Fruit fly (Drosophila melanogaster) whole organism, embryonic: Measurements from ENCODE around the gene mRpL3.

Experiments
- Adf1 ChIP-seq: fragments of 200-800 bp; sonication (Bioruptor generic); IDR thresholded peaks from 2 replicates; pipeline ENCODE4 v1.3.6; 2022; ENCODE audit warnings: missing biosample characterization, missing genetic modification characterization
- Asciz ChIP-seq: fragments of 200-800 bp; sonication (Bioruptor generic); optimal IDR thresholded peaks from 2 replicates; lab custom pipeline; 2017; ENCODE audit warnings: missing biosample characterization, mild to moderate bottlenecking, missing genetic modification characterization, missing genetic modification reagents
- BEAF-32 ChIP-seq: fragments of 200-800 bp; sonication (Bioruptor generic); optimal IDR thresholded peaks from 3 replicates; lab custom pipeline; 2017; ENCODE audit warnings: missing biosample characterization, missing genetic modification characterization, mild to moderate bottlenecking, moderate library complexity, missing genetic modification reagents
- Bgb ChIP-seq: fragments of 200-800 bp; sonication (Bioruptor generic); IDR thresholded peaks from 2 replicates; pipeline ENCODE4 v1.3.6; 2022; ENCODE audit warnings: missing biosample characterization, missing genetic modification characterization; ENCODE audit not compliant: partially characterized antibody
- Blimp-1 ChIP-seq: fragments of 200-800 bp; sonication (Bioruptor generic); optimal IDR thresholded peaks from 3 replicates; lab custom pipeline; 2018; ENCODE audit warnings: missing biosample characterization, missing genetic modification characterization, mild to moderate bottlenecking, moderate library complexity, missing genetic modification reagents
- CG11093 ChIP-seq: fragments of 200-800 bp; sonication (Bioruptor generic); IDR thresholded peaks from 3 replicates; pipeline ENCODE4 v1.3.6; 2022; ENCODE audit warnings: missing biosample characterization, missing genetic modification characterization
- CG14050 ChIP-seq: fragments of 200-800 bp; sonication (Bioruptor generic); IDR thresholded peaks from 3 replicates; pipeline ENCODE4 v1.3.6; 2022; ENCODE audit warnings: missing biosample characterization, missing genetic modification characterization
- CG1529 ChIP-seq: fragments of 200-800 bp; sonication (Bioruptor generic); optimal IDR thresholded peaks from 3 replicates; lab custom pipeline; 2018; ENCODE audit warnings: missing biosample characterization, missing genetic modification characterization
- CG1647 ChIP-seq: fragments of 200-800 bp; sonication (Bioruptor generic); optimal IDR thresholded peaks from 3 replicates; lab custom pipeline; 2016; ENCODE audit warnings: missing biosample characterization, missing genetic modification characterization
- CG16813 ChIP-seq: fragments of 200-800 bp; sonication (Bioruptor generic); IDR thresholded peaks from 3 replicates; pipeline ENCODE4 v1.3.6; 2022; ENCODE audit warnings: missing biosample characterization, missing genetic modification characterization; ENCODE audit not compliant: partially characterized antibody
- CG17829 ChIP-seq: fragments of 200-800 bp; optimal IDR thresholded peaks from 2 replicates; lab custom pipeline; 2019; ENCODE audit warnings: missing biosample characterization, mild to moderate bottlenecking, missing genetic modification characterization, moderate library complexity
- CG2116 ChIP-seq: fragments of 200-800 bp; sonication (Bioruptor generic); optimal IDR thresholded peaks from 3 replicates; lab custom pipeline; 2018; ENCODE audit warnings: missing biosample characterization, mild to moderate bottlenecking, missing genetic modification characterization
- CG2129 ChIP-seq: fragments of 200-800 bp; sonication (Bioruptor generic); IDR thresholded peaks from 2 replicates; pipeline ENCODE4 v1.3.6; 2022; ENCODE audit warnings: missing biosample characterization, missing genetic modification characterization; ENCODE audit not compliant: partially characterized antibody
- CG32772 ChIP-seq: fragments of 200-800 bp; sonication (Bioruptor generic); IDR thresholded peaks from 2 replicates; pipeline ENCODE4 v1.3.6; 2022; ENCODE audit warnings: missing biosample characterization, missing genetic modification characterization
- CG3995 ChIP-seq: fragments of 200-800 bp; sonication (Bioruptor generic); optimal IDR thresholded peaks from 3 replicates; lab custom pipeline; 2016; ENCODE audit warnings: missing biosample characterization, missing genetic modification characterization
- CG4707 ChIP-seq: fragments of 200-800 bp; sonication (Bioruptor generic); optimal IDR thresholded peaks from 2 replicates; lab custom pipeline; 2018; ENCODE audit warnings: missing biosample characterization, mild to moderate bottlenecking, missing genetic modification characterization, moderate library complexity
- CG6791 ChIP-seq: fragments of 200-800 bp; sonication (Bioruptor generic); IDR thresholded peaks from 3 replicates; pipeline ENCODE4 v1.3.6; 2022; ENCODE audit warnings: missing biosample characterization, missing genetic modification characterization; ENCODE audit not compliant: partially characterized antibody
- CG7271 ChIP-seq: fragments of 200-800 bp; sonication (Bioruptor generic); optimal IDR thresholded peaks from 2 replicates; lab custom pipeline; 2018; ENCODE audit warnings: missing biosample characterization, mild to moderate bottlenecking, missing genetic modification characterization, moderate library complexity
- CG7372 ChIP-seq: fragments of 200-800 bp; sonication (Bioruptor generic); IDR thresholded peaks from 2 replicates; pipeline ENCODE4 v1.3.6; 2022; ENCODE audit warnings: missing biosample characterization, missing genetic modification characterization
- CG7963 ChIP-seq: fragments of 200-800 bp; sonication (Bioruptor generic); IDR thresholded peaks from 3 replicates; pipeline ENCODE4 v1.3.6; 2022; ENCODE audit warnings: missing biosample characterization, missing genetic modification characterization; ENCODE audit not compliant: partially characterized antibody
- HLH4C ChIP-seq: fragments of 200-800 bp; sonication (Bioruptor generic); IDR thresholded peaks from 3 replicates; pipeline ENCODE4 v1.3.6; 2022; ENCODE audit warnings: missing biosample characterization, missing genetic modification characterization; ENCODE audit not compliant: partially characterized antibody
- HmgZ ChIP-seq: fragments of 200-800 bp; sonication (Bioruptor generic); optimal IDR thresholded peaks from 2 replicates; lab custom pipeline; 2018; ENCODE audit warnings: missing biosample characterization, mild to moderate bottlenecking, missing genetic modification characterization
- MESR4 ChIP-seq: fragments of 200-800 bp; sonication (Bioruptor generic); optimal IDR thresholded peaks from 2 replicates; lab custom pipeline; 2018; ENCODE audit warnings: missing biosample characterization, mild to moderate bottlenecking, missing genetic modification characterization, moderate library complexity
- Max ChIP-seq: fragments of 200-800 bp; sonication (Bioruptor generic); optimal IDR thresholded peaks from 2 replicates; lab custom pipeline; 2016; ENCODE audit warnings: missing biosample characterization, mild to moderate bottlenecking, missing genetic modification characterization
- Scr ChIP-seq: fragments of 200-800 bp; sonication (Bioruptor generic); IDR thresholded peaks from 2 replicates; pipeline ENCODE4 v1.3.6; 2022; ENCODE audit warnings: missing biosample characterization, missing genetic modification characterization; ENCODE audit not compliant: partially characterized antibody
- Sox100B ChIP-seq: fragments of 200-800 bp; sonication (Bioruptor generic); optimal IDR thresholded peaks from 3 replicates; lab custom pipeline; 2018; ENCODE audit warnings: missing biosample characterization, mild to moderate bottlenecking, missing genetic modification characterization
- Sry-β ChIP-seq: fragments of 200-800 bp; sonication (Bioruptor generic); optimal IDR thresholded peaks from 2 replicates; lab custom pipeline; 2018; ENCODE audit warnings: missing biosample characterization, mild to moderate bottlenecking, missing genetic modification characterization, moderate library complexity
- Xrp1 ChIP-seq: fragments of 200-800 bp; sonication (Bioruptor generic); IDR thresholded peaks from 2 replicates; pipeline ENCODE4 v1.3.6; 2022; ENCODE audit warnings: missing biosample characterization, missing genetic modification characterization
- YL-1 ChIP-seq: fragments of 200-800 bp; sonication (Bioruptor generic); optimal IDR thresholded peaks from 3 replicates; lab custom pipeline; 2017; ENCODE audit warnings: missing biosample characterization, mild to moderate bottlenecking, missing genetic modification characterization
- ab ChIP-seq: fragments of 200-800 bp; sonication (Bioruptor generic); optimal IDR thresholded peaks from 2 replicates; lab custom pipeline; 2016; ENCODE audit warnings: missing biosample characterization, missing genetic modification characterization
- amos ChIP-seq: fragments of 200-800 bp; sonication (Bioruptor generic); IDR thresholded peaks from 2 replicates; pipeline ENCODE4 v1.3.6; 2022; ENCODE audit warnings: missing biosample characterization, missing genetic modification characterization; ENCODE audit not compliant: partially characterized antibody
- croc ChIP-seq: fragments of 200-800 bp; sonication (Bioruptor generic); conservative IDR thresholded peaks from 3 replicates; pipeline ENCODE4 v1.3.6; 2022; ENCODE audit warnings: missing biosample characterization, missing genetic modification characterization
- dan ChIP-seq: fragments of 200-800 bp; sonication (Bioruptor generic); IDR thresholded peaks from 2 replicates; pipeline ENCODE4 v1.3.6; 2022; ENCODE audit warnings: missing biosample characterization, missing genetic modification characterization
- ems ChIP-seq: fragments of 200-800 bp; sonication (Bioruptor generic); optimal IDR thresholded peaks from 3 replicates; lab custom pipeline; 2016; ENCODE audit warnings: missing biosample characterization, missing genetic modification characterization
- gce ChIP-seq: fragments of 200-800 bp; sonication (Bioruptor generic); IDR thresholded peaks from 3 replicates; pipeline ENCODE4 v1.3.6; 2022; ENCODE audit warnings: missing biosample characterization, missing genetic modification characterization
- hb ChIP-seq: fragments of 200-800 bp; sonication (Bioruptor generic); IDR thresholded peaks from 3 replicates; pipeline ENCODE4 v1.3.6; 2022; ENCODE audit warnings: missing biosample characterization, missing genetic modification characterization; ENCODE audit not compliant: partially characterized antibody
- ind ChIP-seq: fragments of 200-800 bp; sonication (Bioruptor generic); optimal IDR thresholded peaks from 3 replicates; lab custom pipeline; 2016; ENCODE audit warnings: missing biosample characterization, missing genetic modification characterization
- kni ChIP-seq: fragments of 200-800 bp; sonication (Bioruptor generic); optimal IDR thresholded peaks from 3 replicates; lab custom pipeline; 2017; ENCODE audit warnings: mild to moderate bottlenecking, missing biosample characterization, missing genetic modification reagents, missing genetic modification characterization
- mld ChIP-seq: fragments of 200-800 bp; sonication (Bioruptor generic); IDR thresholded peaks from 3 replicates; pipeline ENCODE4 v1.3.6; 2022; ENCODE audit warnings: missing biosample characterization, missing genetic modification characterization; ENCODE audit not compliant: partially characterized antibody
- onecut ChIP-seq: fragments of 200-800 bp; sonication (Bioruptor generic); IDR thresholded peaks from 2 replicates; pipeline ENCODE4 v1.3.6; 2022; ENCODE audit warnings: missing biosample characterization, missing genetic modification characterization
- pan ChIP-seq, 4 experiments: fragments of >200 bp in 3 of 4; fragments of 200-800 bp in 1 of 4; sonication (Bioruptor generic) in 1 of 4; optimal IDR thresholded peaks in 3 of 4; IDR thresholded peaks in 1 of 4; 2 replicates each; pipeline versions ENCODE4 v1.3.6 to Lab custom; 2017 to 2022; ENCODE audit warnings: missing biosample characterization in 2 of 4, missing genetic modification characterization in 2 of 4, mixed read lengths in 1 of 4
- pb ChIP-seq: fragments of 200-800 bp; sonication (Bioruptor generic); optimal IDR thresholded peaks from 3 replicates; lab custom pipeline; 2016; ENCODE audit warnings: missing biosample characterization, missing genetic modification characterization
- pzg ChIP-seq: fragments of 200-800 bp; sonication (Bioruptor generic); optimal IDR thresholded peaks from 3 replicates; lab custom pipeline; 2018; ENCODE audit warnings: missing biosample characterization, mild to moderate bottlenecking, missing genetic modification characterization, moderate library complexity
- sna ChIP-seq: fragments of 200-800 bp; sonication (Bioruptor generic); IDR thresholded peaks from 2 replicates; pipeline ENCODE4 v1.3.6; 2022; ENCODE audit warnings: missing biosample characterization, missing genetic modification characterization; ENCODE audit not compliant: partially characterized antibody
- ssp ChIP-seq: fragments of 200-800 bp; sonication (Bioruptor generic); IDR thresholded peaks from 2 replicates; pipeline ENCODE4 v1.3.6; 2022; ENCODE audit warnings: missing biosample characterization, missing genetic modification characterization
- unc-4 ChIP-seq: fragments of 200-800 bp; sonication (Bioruptor generic); IDR thresholded peaks from 2 replicates; pipeline ENCODE4 v1.3.6; 2022; ENCODE audit warnings: missing biosample characterization, missing genetic modification characterization; ENCODE audit not compliant: partially characterized antibody
- wor ChIP-seq: fragments of 200-800 bp; sonication (Bioruptor generic); IDR thresholded peaks from 2 replicates; pipeline ENCODE4 v1.3.6; 2022; ENCODE audit warnings: missing biosample characterization, missing genetic modification characterization
- zen2 ChIP-seq: fragments of 200-800 bp; sonication (Bioruptor generic); IDR thresholded peaks from 3 replicates; pipeline ENCODE4 v1.3.6; 2022; ENCODE audit warnings: missing biosample characterization, missing genetic modification characterization; ENCODE audit not compliant: partially characterized antibody
- zf30C ChIP-seq: fragments of 200-800 bp; sonication (Bioruptor generic); optimal IDR thresholded peaks from 3 replicates; lab custom pipeline; 2018; ENCODE audit warnings: missing biosample characterization, mild to moderate bottlenecking, missing genetic modification characterization

Gene mRpL3

dm6 chrX:15731968-15732367 lies 29.1 kb upstream of the mRpL3 start, which contains the start of gene CG8191 (continued):
- no peak for TF ChIP-seq ssp
- no peak for TF ChIP-seq CG4707 (GFP tag; lab: Kevin White, UChicago)
- TF ChIP-seq dan (GFP tag; lab: Robert Waterston, UW), result no peak
- no peak for TF ChIP-seq zf30C (GFP tag; lab: Kevin White, UChicago)
- peak; percentile 86 for TF ChIP-seq zen2 (GFP tag; lab: Robert Waterston, UW)
- no peak for TF ChIP-seq kni
- no peak for TF ChIP-seq wor (GFP tag; lab: Robert Waterston, UW)
- TF ChIP-seq CG14050, result no peak
- no peak for TF ChIP-seq pan (optimal IDR thresholded peaks at IDR 0.05; lab: Kevin White, UChicago)
- no peak for TF ChIP-seq pan (GFP tag; optimal IDR thresholded peaks at IDR 0.05 in 1 of 2, IDR thresholded peaks at IDR 0.05 in 1 of 2)
- TF ChIP-seq CG16813, result peak; percentile 68
- no peak for TF ChIP-seq ems (GFP tag; lab: Kevin White, UChicago)
- no peak for TF ChIP-seq HmgZ (tag; lab: Kevin White, UChicago)
- peak; percentile 61; the same call in 1 of the 3 replicates for TF ChIP-seq CG7963 (GFP tag; lab: Robert Waterston, UW)
- no peak for TF ChIP-seq CG1647
- no peak for TF ChIP-seq ab
- TF ChIP-seq CG2129 (GFP tag; lab: Robert Waterston, UW), result peak; percentile 45; the same call in 1 of the 2 replicates
- TF ChIP-seq CG17829 (tag; lab: Kevin White, UChicago), result peak; percentile 6
- TF ChIP-seq ind, result no peak
- peak; percentile 73 for TF ChIP-seq Bgb (GFP tag; lab: Robert Waterston, UW)
- peak; percentile 86 for TF ChIP-seq CG6791 (GFP tag; lab: Robert Waterston, UW)
- no peak for TF ChIP-seq onecut (GFP tag; lab: Robert Waterston, UW)
- TF ChIP-seq Xrp1 (GFP tag; lab: Robert Waterston, UW), result no peak
- TF ChIP-seq Scr, result peak; percentile 66
- TF ChIP-seq YL-1 (GFP tag; lab: Kevin White, UChicago), result peak; percentile 23
- peak; percentile 72 for TF ChIP-seq amos
- no peak for TF ChIP-seq Adf1 (GFP tag; lab: Robert Waterston, UW)
- TF ChIP-seq gce (GFP tag; lab: Robert Waterston, UW), result no peak
- TF ChIP-seq hb (GFP tag; lab: Robert Waterston, UW), result peak; percentile 59; the same call in 1 of the 3 replicates
- TF ChIP-seq Sry-β, result peak; percentile 17
- peak; percentile 68 for TF ChIP-seq BEAF-32
- no peak for TF ChIP-seq CG1529
- TF ChIP-seq CG32772 (GFP tag; lab: Robert Waterston, UW), result no peak
- no peak for TF ChIP-seq Blimp-1 (GFP tag; lab: Kevin White, UChicago)
- no peak for TF ChIP-seq CG7372 (GFP tag; lab: Robert Waterston, UW)
- peak; percentile 62 for TF ChIP-seq sna
- no peak for TF ChIP-seq CG7271 (tag; lab: Kevin White, UChicago)
- TF ChIP-seq CG3995 (GFP tag; lab: Kevin White, UChicago), result peak; percentile 88
- no peak for TF ChIP-seq pb (GFP tag; lab: Kevin White, UChicago)
- TF ChIP-seq MESR4 (GFP tag; lab: Kevin White, UChicago), result peak; percentile 50
- peak; percentile 82 for TF ChIP-seq HLH4C
- peak; percentile 72 for TF ChIP-seq CG2116 (GFP tag; lab: Kevin White, UChicago)
- TF ChIP-seq pzg (GFP tag; lab: Kevin White, UChicago), result peak; percentile 44
- no peak for TF ChIP-seq CG11093 (GFP tag; lab: Robert Waterston, UW)
- peak; percentile 71 for TF ChIP-seq unc-4 (GFP tag; lab: Robert Waterston, UW)
- TF ChIP-seq croc, result no peak
- peak; percentile 75; the same call in 2 of the 3 replicates for TF ChIP-seq mld (GFP tag; lab: Robert Waterston, UW)
- no peak for TF ChIP-seq Asciz (GFP tag; lab: Kevin White, UChicago)
- no peak for TF ChIP-seq Max (GFP tag; lab: Kevin White, UChicago)
- no peak for TF ChIP-seq Sox100B
